Worm (Caenorhabditis elegans) whole organism, L1 larva: ENCODE results near the gene srz-104.

Experiments used
- Y116A8C.19 ChIP-seq: sonication (generic microtip); optimal IDR thresholded peaks from 2 replicates; lab custom pipeline; 2016; ENCODE audit warnings: missing compliant biosample characterization, missing genetic modification characterization, borderline replicate concordance
- ceh-8 ChIP-seq: fragments of 200-800 bp; sonication (Bioruptor generic); optimal IDR thresholded peaks from 2 replicates; lab custom pipeline; 2018; ENCODE audit warnings: mild to moderate bottlenecking, missing genetic modification characterization, moderate library complexity, missing compliant biosample characterization
- dpl-1 ChIP-seq, 3 experiments: fragments of 150-350 bp in 2 of 3; sonication (generic microtip) in 1 of 3; optimal IDR thresholded peaks; 2 replicates each; lab custom pipeline; 2014 to 2017; ENCODE audit warnings: missing biosample characterization in 3 of 3, missing genetic modification characterization in 3 of 3, missing genetic modification reagents in 3 of 3
- dsc-1 ChIP-seq: sonication (generic microtip); optimal IDR thresholded peaks from 2 replicates; lab custom pipeline; 2016; ENCODE audit warnings: mild to moderate bottlenecking, missing genetic modification characterization, missing compliant biosample characterization
- efl-3 ChIP-seq: fragments of 200-800 bp; sonication (Bioruptor generic); optimal IDR thresholded peaks from 2 replicates; lab custom pipeline; 2018; ENCODE audit warnings: mild to moderate bottlenecking, missing genetic modification characterization, missing compliant biosample characterization
- egl-13 ChIP-seq: sonication (generic microtip); optimal IDR thresholded peaks from 2 replicates; lab custom pipeline; 2016; ENCODE audit warnings: missing genotype, missing genetic modification reagents, missing genetic modification characterization, missing compliant biosample characterization
- egl-27 ChIP-seq, 2 experiments: fragments of 150-350 bp in 1 of 2; sonication (generic microtip); optimal IDR thresholded peaks; 3 replicates each; lab custom pipeline; 2017 to 2018; ENCODE audit warnings: missing biosample characterization in 2 of 2, missing genetic modification characterization in 2 of 2, missing genetic modification reagents in 2 of 2
- elt-3 ChIP-seq, 6 experiments: fragments of 150-350 bp in 1 of 6; sonication (generic microtip); optimal IDR thresholded peaks; 2 replicates each; lab custom pipeline; 2017 to 2018; ENCODE audit warnings: missing biosample characterization in 6 of 6, missing genetic modification characterization in 6 of 6, inconsistent platforms in 1 of 6
- fkh-8 ChIP-seq: sonication (generic microtip); optimal IDR thresholded peaks from 2 replicates; lab custom pipeline; 2016; ENCODE audit warnings: mild to moderate bottlenecking, missing genetic modification characterization, missing compliant biosample characterization
- fos-1 ChIP-seq: fragments of 150-350 bp; optimal IDR thresholded peaks from 2 replicates; lab custom pipeline; 2014; ENCODE audit warnings: missing biosample characterization, missing genetic modification characterization
- hlh-4 ChIP-seq: sonication (generic microtip); optimal IDR thresholded peaks from 2 replicates; lab custom pipeline; 2016; ENCODE audit warnings: mild to moderate bottlenecking, missing genetic modification characterization, missing compliant biosample characterization
- jun-1 ChIP-seq: fragments of 150-350 bp; optimal IDR thresholded peaks from 2 replicates; lab custom pipeline; 2014; ENCODE audit warnings: missing biosample characterization, missing genetic modification reagents, missing genetic modification characterization
- lin-13 ChIP-seq: fragments of 150-350 bp; optimal IDR thresholded peaks from 2 replicates; lab custom pipeline; 2014; ENCODE audit warnings: missing biosample characterization, missing genetic modification reagents, missing genetic modification characterization
- mef-2 ChIP-seq: fragments of 150-350 bp; optimal IDR thresholded peaks from 2 replicates; lab custom pipeline; 2014; ENCODE audit warnings: missing biosample characterization, missing genetic modification characterization
- mep-1 ChIP-seq: fragments of 150-350 bp; optimal IDR thresholded peaks from 2 replicates; lab custom pipeline; 2014; ENCODE audit warnings: missing biosample characterization, missing genetic modification characterization
- nhr-20 ChIP-seq: sonication (generic microtip); optimal IDR thresholded peaks from 2 replicates; lab custom pipeline; 2016; ENCODE audit warnings: mild to moderate bottlenecking, missing genetic modification characterization, missing compliant biosample characterization
- nhr-28 ChIP-seq: fragments of 150-350 bp; optimal IDR thresholded peaks from 2 replicates; lab custom pipeline; 2014; ENCODE audit warnings: missing biosample characterization, missing genetic modification characterization
- nhr-47 ChIP-seq: sonication (generic microtip); optimal IDR thresholded peaks from 2 replicates; lab custom pipeline; 2016; ENCODE audit warnings: mild to moderate bottlenecking, missing genetic modification characterization, moderate library complexity, missing compliant biosample characterization
- nhr-84 ChIP-seq: sonication (generic microtip); optimal IDR thresholded peaks from 2 replicates; lab custom pipeline; 2017; ENCODE audit warnings: missing biosample characterization, missing genetic modification characterization
- nhr-85 ChIP-seq: sonication (generic microtip); peaks from one replicate; lab custom pipeline; 2016; ENCODE audit warnings: missing genetic modification characterization, inconsistent platforms, missing compliant biosample characterization
- nhr-90 ChIP-seq: sonication (generic microtip); optimal IDR thresholded peaks from 2 replicates; lab custom pipeline; 2016; ENCODE audit warnings: mild to moderate bottlenecking, missing genetic modification characterization, missing compliant biosample characterization; ENCODE audit not compliant: poor library complexity
- pag-3 ChIP-seq: sonication (generic microtip); optimal IDR thresholded peaks from 2 replicates; lab custom pipeline; 2017; ENCODE audit warnings: missing genetic modification characterization, mild to moderate bottlenecking, missing compliant biosample characterization, antibody characterized with exemption, borderline replicate concordance; ENCODE audit not compliant: insufficient read depth
- snpc-4 ChIP-seq: fragments of 150-350 bp; optimal IDR thresholded peaks from 2 replicates; lab custom pipeline; 2014; ENCODE audit warnings: missing biosample characterization, missing genetic modification characterization
- sox-4 ChIP-seq: sonication (generic microtip); optimal IDR thresholded peaks from 2 replicates; lab custom pipeline; 2016; ENCODE audit warnings: missing genetic modification characterization, missing compliant biosample characterization
- tlp-1 ChIP-seq: fragments of 150-350 bp; optimal IDR thresholded peaks from 2 replicates; lab custom pipeline; 2014; ENCODE audit warnings: missing biosample characterization, missing genetic modification characterization
- unc-30 ChIP-seq: sonication (generic microtip); optimal IDR thresholded peaks from 2 replicates; lab custom pipeline; 2017; ENCODE audit warnings: missing biosample characterization, missing genetic modification characterization
- unc-62 ChIP-seq: fragments of 150-350 bp; optimal IDR thresholded peaks from 2 replicates; lab custom pipeline; 2014; ENCODE audit warnings: missing biosample characterization, missing genetic modification reagents, missing genetic modification characterization
- unc-86 ChIP-seq: sonication (generic microtip); optimal IDR thresholded peaks from 2 replicates; lab custom pipeline; 2016; ENCODE audit warnings: missing genetic modification characterization, missing compliant biosample characterization
- xbp-1 ChIP-seq: sonication (generic microtip); optimal IDR thresholded peaks from 2 replicates; lab custom pipeline; 2016; ENCODE audit warnings: missing genetic modification characterization, missing compliant biosample characterization
- zag-1 ChIP-seq: fragments of 150-350 bp; optimal IDR thresholded peaks from 2 replicates; lab custom pipeline; 2014; ENCODE audit warnings: missing biosample characterization, missing genetic modification characterization
- zip-4 ChIP-seq: fragments of 200-800 bp; sonication (Bioruptor generic); optimal IDR thresholded peaks from 2 replicates; lab custom pipeline; 2018; ENCODE audit warnings: mild to moderate bottlenecking, missing genetic modification characterization, moderate library complexity, missing compliant biosample characterization
- ztf-4 ChIP-seq: fragments of 150-350 bp; optimal IDR thresholded peaks from 2 replicates; lab custom pipeline; 2014; ENCODE audit warnings: missing biosample characterization, missing genetic modification characterization

srz-104 gene

ce11 chrIV:16332585-16332984 is 9.1 kb downstream of the srz-104 start, which contains the start of gene srz-71:
Gene srz-71 (plus strand): TSS chrIV:16332885.
- no peak for TF ChIP-seq snpc-4
- no peak for TF ChIP-seq zag-1
- TF ChIP-seq nhr-20: no peak
- TF ChIP-seq mep-1: no peak
- no peak for TF ChIP-seq pag-3 (tag; lab: Kevin White, UChicago)
- no peak for TF ChIP-seq lin-13
- no peak for TF ChIP-seq unc-30 (tag; lab: Kevin White, UChicago)
- TF ChIP-seq egl-13: no peak
- no peak for TF ChIP-seq unc-86 (tag; lab: Kevin White, UChicago)
- TF ChIP-seq sox-4 (tag; lab: Kevin White, UChicago): no peak
- TF ChIP-seq egl-27 (tag; optimal IDR thresholded peaks at IDR 0.05; lab: Kevin White, UChicago): no peak
- TF ChIP-seq dpl-1 (GFP tag; optimal IDR thresholded peaks at IDR 0.05; lab: Kevin White, UChicago): no peak
- no peak for TF ChIP-seq Y116A8C.19 (tag; lab: Kevin White, UChicago)

- no peak for TF ChIP-seq mef-2
Observed at ce11 chrIV:16333121-16333520, 9.6 kb downstream of the srz-104 start.

ce11 chrIV:16335037-16335436 is 11.6 kb downstream of the srz-104 start, which contains the start of gene srz-38:
Gene srz-38 (plus strand): TSS chrIV:16335337.
- TF ChIP-seq efl-3 (GFP tag; lab: Kevin White, UChicago) (no peak), nhr-90 (no peak), unc-62 (no peak), nhr-28 (tag; lab: Kevin White, UChicago) (no peak), elt-3 (tag; optimal IDR thresholded peaks at IDR 0.05; lab: Kevin White, UChicago) (no peak), ztf-4 (tag; lab: Kevin White, UChicago) (no peak), fkh-8 (tag; lab: Kevin White, UChicago) (no peak), xbp-1 (no peak), tlp-1 (tag; lab: Kevin White, UChicago) (no peak), ceh-8 (GFP tag; lab: Kevin White, UChicago) (no peak)

ce11 chrIV:16336721-16337120 is 13.2 kb downstream of the srz-104 start, which contains the start of gene C35D6.13:
Gene C35D6.13 (plus strand): TSS chrIV:16337021.
- TF ChIP-seq nhr-85 (tag; lab: Kevin White, UChicago) (peak; percentile 1), fos-1 (no peak), dsc-1 (tag; lab: Kevin White, UChicago) (no peak), nhr-84 (tag; lab: Kevin White, UChicago) (no peak), hlh-4 (tag; lab: Kevin White, UChicago) (no peak)

- TF ChIP-seq egl-27 (tag; optimal IDR thresholded peaks at IDR 0.05; lab: Kevin White, UChicago) (no peak), fkh-8 (tag; lab: Kevin White, UChicago) (no peak), xbp-1 (no peak), jun-1 (tag; lab: Kevin White, UChicago) (no peak)
Observed at ce11 chrIV:16346514-16346913, 23.0 kb downstream of the srz-104 start, which contains the start of gene C35D6.3. Gene C35D6.3 (plus strand): TSS chrIV:16346814.

ce11 chrIV:16350690-16351089 is 27.2 kb downstream of the srz-104 start, which contains the start of gene C35D6.4:
Gene C35D6.4 (plus strand): TSS chrIV:16350990.
- no peak for TF ChIP-seq zip-4
- TF ChIP-seq nhr-47 (tag; lab: Kevin White, UChicago): no peak
- no peak for TF ChIP-seq elt-3 (tag; optimal IDR thresholded peaks at IDR 0.05; lab: Kevin White, UChicago)
- TF ChIP-seq fos-1: no peak
